Fruit fly (Drosophila melanogaster): Measurements from ENCODE around the gene CG14662.
A peak's percentile ranks its signal among the peaks of the same experiment; 100 is the strongest.

The CG14662 gene

DNA sequence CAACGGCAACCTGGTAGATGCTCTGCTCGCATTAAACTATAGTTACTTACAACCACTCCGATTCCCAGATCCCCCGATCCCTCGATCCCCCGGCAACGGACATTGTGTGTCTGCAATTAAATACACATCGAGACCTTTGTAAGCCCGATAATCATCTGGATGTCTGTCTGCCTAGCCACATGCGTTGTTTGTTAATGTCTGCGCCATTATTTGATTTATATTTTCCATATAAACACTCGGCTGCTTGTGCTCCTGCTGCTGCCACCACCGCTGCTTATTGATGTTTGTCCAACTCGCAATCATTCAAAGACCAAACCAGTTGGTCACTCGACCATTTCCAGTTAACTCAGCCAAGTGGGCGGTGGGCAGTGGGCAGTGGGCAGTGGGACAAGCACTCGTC is 32.2 kb upstream of the CG14662 start (continued):
- no peak for TF ChIP-seq abd-A (tag; optimal IDR thresholded peaks at IDR 0.05)
- no peak for TF ChIP-seq CG15011 (GFP tag; optimal IDR thresholded peaks at IDR 0.05)
- TF ChIP-seq sima (GFP tag; optimal IDR thresholded peaks at IDR 0.05) = no peak
- no peak for TF ChIP-seq chn (GFP tag; optimal IDR thresholded peaks at IDR 0.05)
- TF ChIP-seq schlank (tag; optimal IDR thresholded peaks at IDR 0.05) = no peak
- 0 out of 2 replicates have a peak, but pooled peaks have one; percentile 30 for TF ChIP-seq Awh (GFP tag; IDR thresholded peaks at IDR 0.05)
- no peak for TF ChIP-seq CG43689 (GFP tag; IDR thresholded peaks at IDR 0.05)
- TF ChIP-seq lov (optimal IDR thresholded peaks at IDR 0.05) = no peak
- 0 out of 3 replicates have a peak, but pooled peaks have one; percentile 48 for TF ChIP-seq lov (GFP tag; IDR thresholded peaks at IDR 0.05)
- no peak for TF ChIP-seq HLH3B (GFP tag; IDR thresholded peaks at IDR 0.05)
- TF ChIP-seq ac (GFP tag; optimal IDR thresholded peaks at IDR 0.05) = peak; percentile 29
- no peak for TF ChIP-seq CG4328 (GFP tag; optimal IDR thresholded peaks at IDR 0.05)
- TF ChIP-seq HmgD (GFP tag; optimal IDR thresholded peaks at IDR 0.05) = no peak
- TF ChIP-seq Neu2 (GFP tag; optimal IDR thresholded peaks at IDR 0.05; ENCODE audit: borderline replicate concordance) = no peak
- no peak for TF ChIP-seq dimm (GFP tag; IDR thresholded peaks at IDR 0.05)
- TF ChIP-seq CG18764 (GFP tag; optimal IDR thresholded peaks at IDR 0.05) = no peak
- TF ChIP-seq CG7839 (tag; optimal IDR thresholded peaks at IDR 0.05) = no peak
- no peak for TF ChIP-seq CG12659 (GFP tag; optimal IDR thresholded peaks at IDR 0.05)
- TF ChIP-seq fd96Cb (tag; optimal IDR thresholded peaks at IDR 0.05) = no peak
- TF ChIP-seq CG17359 (tag; optimal IDR thresholded peaks at IDR 0.05) = peak; percentile 21
- TF ChIP-seq pan (optimal IDR thresholded peaks at IDR 0.05) = no peak
- no peak for TF ChIP-seq pan (GFP tag; optimal IDR thresholded peaks at IDR 0.05 in 1 of 2, IDR thresholded peaks at IDR 0.05 in 1 of 2)
- no peak for TF ChIP-seq CG9215 (GFP tag; IDR thresholded peaks at IDR 0.05)
- TF ChIP-seq CG10654 (GFP tag; optimal IDR thresholded peaks at IDR 0.05) = no peak
- no peak for TF ChIP-seq CG17328 (GFP tag; IDR thresholded peaks at IDR 0.05)
- TF ChIP-seq kay (GFP tag; optimal IDR thresholded peaks at IDR 0.05) = no peak
- TF ChIP-seq ash1 (GFP tag; optimal IDR thresholded peaks at IDR 0.05) = no peak
- no peak for TF ChIP-seq CG15073 (GFP tag; optimal IDR thresholded peaks at IDR 0.05)
- TF ChIP-seq btn (GFP tag; optimal IDR thresholded peaks at IDR 0.05) = no peak
- TF ChIP-seq Ravus (GFP tag; IDR thresholded peaks at IDR 0.05) = no peak
- TF ChIP-seq CG8089 (GFP tag; optimal IDR thresholded peaks at IDR 0.05) = no peak
- no peak for TF ChIP-seq CG16863 (GFP tag; optimal IDR thresholded peaks at IDR 0.05)
- peak; percentile 50 for TF ChIP-seq wek (GFP tag; optimal IDR thresholded peaks at IDR 0.05)
- peak; percentile 3 for TF ChIP-seq CG15601 (tag; optimal IDR thresholded peaks at IDR 0.05)
- no peak for TF ChIP-seq CG8359 (GFP tag; optimal IDR thresholded peaks at IDR 0.05; ENCODE audit: borderline replicate concordance)
- TF ChIP-seq scrt (GFP tag; optimal IDR thresholded peaks at IDR 0.05) = no peak
- TF ChIP-seq lilli (GFP tag; optimal IDR thresholded peaks at IDR 0.05) = no peak
- TF ChIP-seq Tbp (GFP tag; optimal IDR thresholded peaks at IDR 0.05) = no peak
- TF ChIP-seq tll (GFP tag; optimal IDR thresholded peaks at IDR 0.05) = no peak
- TF ChIP-seq gcm2 (GFP tag; optimal IDR thresholded peaks at IDR 0.05) = no peak
- no peak for TF ChIP-seq da (GFP tag; optimal IDR thresholded peaks at IDR 0.05)
- TF ChIP-seq D (optimal IDR thresholded peaks at IDR 0.05) = no peak
- TF ChIP-seq D (GFP tag; optimal IDR thresholded peaks at IDR 0.05) = peak; percentile 26
- TF ChIP-seq tgo (GFP tag; IDR thresholded peaks at IDR 0.05) = no peak
- no peak for TF ChIP-seq exex (tag; optimal IDR thresholded peaks at IDR 0.05)
- no peak for TF ChIP-seq CG1529 (GFP tag; optimal IDR thresholded peaks at IDR 0.05)
- TF ChIP-seq lab (GFP tag; optimal IDR thresholded peaks at IDR 0.05) = peak; percentile 46
- TF ChIP-seq CG14441 (GFP tag; IDR thresholded peaks at IDR 0.05) = no peak
- no peak for TF ChIP-seq CG13894 (tag; optimal IDR thresholded peaks at IDR 0.05)
- no peak for TF ChIP-seq CG4404 (GFP tag; IDR thresholded peaks at IDR 0.05)
- peak; percentile 41; the same call in 1 of the 3 replicates for TF ChIP-seq ci (GFP tag; IDR thresholded peaks at IDR 0.05)
- no peak for TF ChIP-seq CG9437 (GFP tag; optimal IDR thresholded peaks at IDR 0.05)
- TF ChIP-seq GATAe (GFP tag; conservative IDR thresholded peaks at IDR 0.05) = no peak
